Worm (Caenorhabditis elegans) whole organism, L4 larva: ENCODE results near the gene F20G2.2.

Experiments used
- ama-1 ChIP-seq: fragments of 150-350 bp; optimal IDR thresholded peaks from 2 replicates; lab custom pipeline; 2014; ENCODE audit warnings: inconsistent platforms, mixed read lengths
- dmd-8 ChIP-seq: fragments of 200-800 bp; sonication (Bioruptor generic); IDR thresholded peaks from 2 replicates; pipeline ENCODE4 v1.3.6; 2022; ENCODE audit warnings: missing genetic modification characterization, missing compliant biosample characterization
- fos-1 ChIP-seq: fragments of 150-350 bp; optimal IDR thresholded peaks from 2 replicates; lab custom pipeline; 2014; ENCODE audit warnings: missing biosample characterization, missing genetic modification characterization
- lin-38 ChIP-seq: fragments of 200-800 bp; sonication (Bioruptor generic); IDR thresholded peaks from 2 replicates; pipeline ENCODE4 v1.3.6; 2022; ENCODE audit warnings: missing genetic modification reagents, missing genetic modification characterization, missing compliant biosample characterization
- lin-39 ChIP-seq: fragments of 150-350 bp; optimal IDR thresholded peaks from 2 replicates; lab custom pipeline; 2014; ENCODE audit warnings: missing biosample characterization, missing genetic modification reagents, missing genetic modification characterization
- mdl-1 ChIP-seq, 2 experiments: fragments of 150-350 bp in 1 of 2; sonication (generic microtip) in 1 of 2; optimal IDR thresholded peaks; 2 replicates each; lab custom pipeline; 2014 to 2017; ENCODE audit warnings: missing biosample characterization in 2 of 2, missing genetic modification characterization in 2 of 2
- saeg-2 ChIP-seq: fragments of 200-800 bp; sonication (Bioruptor generic); IDR thresholded peaks from 2 replicates; pipeline ENCODE4 v1.3.6; 2022; ENCODE audit warnings: missing genetic modification reagents, missing genetic modification characterization, missing compliant biosample characterization

- no peak for TF ChIP-seq dmd-8 (GFP tag; lab: Robert Waterston, UW)
- no peak for TF ChIP-seq fos-1 (tag; lab: Kevin White, UChicago)
- TF ChIP-seq ama-1 (lab: Kevin White, UChicago): no peak
- no peak for TF ChIP-seq lin-39 (tag; lab: Kevin White, UChicago)
- no peak for TF ChIP-seq mdl-1 (tag; optimal IDR thresholded peaks at IDR 0.05; lab: Kevin White, UChicago)
- TF ChIP-seq lin-38 (GFP tag; lab: Robert Waterston, UW): no peak
- no peak for TF ChIP-seq saeg-2 (GFP tag; lab: Robert Waterston, UW)
Measured at ce11 chrV:13716531-13716930, 39.7 kb downstream of the F20G2.2 start, which contains the start of gene T01D3.6.
